Worm (Caenorhabditis elegans) whole organism, L4/young adult: ENCODE measurements around the gene F15E6.5.

Experiments
- W03F9.2 ChIP-seq: fragments of 150-350 bp; optimal IDR thresholded peaks from 2 replicates; lab custom pipeline; 2014; ENCODE audit warnings: missing biosample characterization, missing genetic modification characterization
- dao-5 ChIP-seq: sonication (generic microtip); optimal IDR thresholded peaks from 2 replicates; lab custom pipeline; 2016; ENCODE audit warnings: missing genotype, missing genetic modification characterization, moderate library complexity, missing compliant biosample characterization
- him-1 ChIP-seq: sonication (generic microtip); optimal IDR thresholded peaks from 2 replicates; lab custom pipeline; 2016; ENCODE audit warnings: missing genotype, missing genetic modification reagents, missing genetic modification characterization, missing compliant biosample characterization

The F15E6.5 gene

DNA sequence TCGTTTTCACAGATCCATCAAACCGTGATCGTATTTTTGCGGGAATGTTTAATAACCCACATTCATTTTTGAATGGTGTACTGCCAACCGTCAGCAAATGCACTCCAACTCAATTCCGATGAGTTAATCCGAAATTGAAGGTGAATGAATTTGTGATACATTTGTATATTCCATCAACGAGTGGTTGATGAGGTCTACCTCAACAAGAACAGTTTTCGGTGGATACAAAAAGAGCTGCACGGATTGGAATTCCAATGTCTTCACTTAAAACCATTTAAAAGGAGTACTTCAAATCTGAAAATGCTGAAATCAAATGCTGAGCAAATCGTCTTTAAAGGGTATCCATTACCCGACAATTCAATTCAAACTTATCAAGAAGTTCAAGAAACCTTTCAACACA is at the start of gene F15E6.5:
TSS of gene F15E6.5 (plus strand) at position 301 of the 400 bp plus-strand sequence.
- no peak for TF ChIP-seq W03F9.2 (tag; lab: Kevin White, UChicago)
- TF ChIP-seq him-1 = no peak
- no peak for TF ChIP-seq dao-5 (tag; lab: Kevin White, UChicago)

DNA sequence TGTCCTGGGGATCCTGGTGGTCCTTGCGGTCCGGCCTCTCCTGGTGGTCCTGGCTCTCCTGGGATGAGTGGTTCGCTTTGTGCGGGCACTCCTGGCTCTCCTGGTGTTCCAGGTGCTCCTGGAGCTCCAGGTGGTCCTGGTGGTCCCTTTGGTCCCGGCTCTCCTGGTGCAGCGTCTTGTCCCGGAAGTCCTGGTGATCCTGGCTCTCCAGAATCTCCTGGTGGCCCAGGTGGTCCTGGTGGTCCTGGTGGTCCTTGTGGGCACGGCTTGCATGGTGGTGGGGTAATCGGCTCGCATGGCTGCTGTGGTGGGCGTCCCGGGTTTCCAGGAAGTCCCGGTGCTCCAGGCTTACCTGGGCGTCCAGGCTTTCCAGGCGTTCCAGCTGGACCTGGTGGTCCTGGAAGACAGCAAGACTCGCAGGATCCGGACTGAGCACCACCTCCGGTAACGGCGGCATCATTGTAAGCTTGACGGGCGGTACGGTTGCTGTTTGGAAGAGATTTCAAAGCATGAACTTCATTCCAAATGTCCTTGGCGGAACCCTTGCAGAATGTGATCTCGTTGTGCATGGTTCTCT is 45.4 kb upstream of the F15E6.5 start:
- TF ChIP-seq W03F9.2 (tag; lab: Kevin White, UChicago) (no peak), dao-5 (tag; lab: Kevin White, UChicago) (no peak), him-1 (no peak)

DNA sequence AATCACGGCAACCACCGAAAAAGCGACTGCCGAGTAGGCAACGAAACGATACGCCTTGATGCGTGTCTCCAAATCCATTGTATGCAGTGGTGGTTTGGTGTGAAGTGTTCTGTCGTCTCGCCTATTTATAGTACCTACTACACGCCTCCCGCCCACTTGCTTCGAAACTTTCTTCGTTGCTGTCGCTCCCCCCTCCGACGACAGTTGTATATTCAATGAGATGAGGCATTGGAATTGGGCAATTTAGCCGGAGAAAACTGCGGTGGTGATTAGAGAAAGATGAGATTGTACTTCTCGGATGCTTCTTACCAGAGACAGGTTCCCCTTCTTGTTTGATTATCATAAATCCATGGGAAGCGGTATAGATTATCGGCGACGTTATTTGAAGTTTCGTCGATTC is 44.9 kb upstream of the F15E6.5 start, which contains the start of gene col-34:
TSS of gene col-34 (minus strand) at position 101 of the 400 bp plus-strand sequence.
- TF ChIP-seq him-1 = no peak
- no peak for TF ChIP-seq W03F9.2 (tag; lab: Kevin White, UChicago)
- TF ChIP-seq dao-5 (tag; lab: Kevin White, UChicago) = no peak

DNA sequence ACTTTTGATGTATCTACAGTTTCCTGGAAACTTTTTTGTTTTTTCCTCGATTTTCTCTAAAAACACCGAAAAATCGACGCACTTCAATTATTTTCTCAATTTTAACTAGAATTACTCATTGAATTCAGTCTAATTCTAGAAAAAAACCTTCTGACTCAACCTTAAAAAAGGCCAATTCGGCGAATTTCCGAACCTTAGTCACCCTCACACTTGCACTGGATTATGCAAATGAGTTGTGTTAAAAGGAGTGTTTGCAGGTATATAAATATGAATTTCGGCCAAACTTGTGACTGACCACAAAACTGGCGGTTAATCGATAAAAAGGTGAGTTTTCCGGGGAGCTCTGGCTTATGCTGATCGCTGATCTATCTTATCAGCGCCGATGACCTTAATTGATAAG is 42.9 kb upstream of the F15E6.5 start, which contains the start of gene ttr-20:
TSS of gene ttr-20 (plus strand) at position 301 of the 400 bp plus-strand sequence.
- TF ChIP-seq dao-5 (tag; lab: Kevin White, UChicago) = no peak
- no peak for TF ChIP-seq him-1
- TF ChIP-seq W03F9.2 (tag; lab: Kevin White, UChicago) = no peak

DNA sequence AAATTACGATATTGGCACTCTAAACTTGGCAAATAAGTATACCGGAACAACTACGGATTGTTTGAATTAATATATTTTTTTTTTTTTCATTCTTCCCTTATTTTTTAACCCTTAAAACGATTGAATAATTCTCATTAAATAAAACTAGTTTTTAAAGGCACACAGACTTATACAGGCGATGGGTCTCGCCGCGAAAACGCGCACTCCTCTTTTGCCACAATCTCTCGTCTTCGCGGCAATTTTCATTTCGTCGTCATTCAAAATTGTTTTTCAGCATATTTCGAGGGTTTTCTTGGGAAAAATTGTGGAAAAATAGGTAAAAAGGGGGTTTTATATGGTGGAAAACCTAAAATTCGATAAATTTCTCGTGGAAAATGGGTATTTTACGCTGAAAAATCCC is 42.0 kb upstream of the F15E6.5 start:
- no peak for TF ChIP-seq him-1
- TF ChIP-seq W03F9.2 (tag; lab: Kevin White, UChicago) = no peak
- TF ChIP-seq dao-5 (tag; lab: Kevin White, UChicago) = no peak

- TF ChIP-seq him-1 (no peak), dao-5 (tag; lab: Kevin White, UChicago) (no peak), W03F9.2 (tag; lab: Kevin White, UChicago) (no peak)
Measured at ce11 chrIV:4247770-4248169, 41.6 kb upstream of the F15E6.5 start, which contains the start of gene ama-1. ama-1 (plus strand) TSS chrIV:4248070.

- no peak for TF ChIP-seq dao-5 (tag; lab: Kevin White, UChicago)
- no peak for TF ChIP-seq him-1
- TF ChIP-seq W03F9.2 (tag; lab: Kevin White, UChicago) = no peak
Measured at ce11 chrIV:4254989-4255582, 34.3 kb upstream of the F15E6.5 start.

ce11 chrIV:4259433-4259832 is 29.9 kb upstream of the F15E6.5 start:
- TF ChIP-seq dao-5 (tag; lab: Kevin White, UChicago) (no peak), W03F9.2 (tag; lab: Kevin White, UChicago) (no peak), him-1 (no peak)

DNA sequence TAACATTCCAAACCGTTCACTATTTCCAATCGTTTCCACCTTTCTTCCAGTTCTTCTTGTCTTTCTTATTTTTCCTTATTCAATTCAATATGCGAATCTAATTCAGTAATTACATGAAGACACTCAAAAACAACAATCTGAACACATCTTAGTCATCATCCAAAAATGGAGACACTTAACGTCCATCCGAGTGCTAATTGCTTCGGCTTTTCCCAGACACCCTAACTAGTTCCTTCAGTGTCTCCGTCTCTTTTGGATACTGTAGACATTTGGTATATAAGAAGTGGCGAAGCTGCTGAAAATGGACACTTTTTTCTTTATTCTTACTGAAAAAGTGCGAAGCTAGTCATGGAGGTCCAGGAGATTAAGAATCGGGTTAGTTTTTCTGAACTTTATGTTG is 26.4 kb upstream of the F15E6.5 start, which contains the start of gene col-33:
TSS of gene col-33 (plus strand) at position 301 of the 400 bp plus-strand sequence.
- TF ChIP-seq dao-5 (tag; lab: Kevin White, UChicago) (no peak), him-1 (no peak), W03F9.2 (tag; lab: Kevin White, UChicago) (no peak)

DNA sequence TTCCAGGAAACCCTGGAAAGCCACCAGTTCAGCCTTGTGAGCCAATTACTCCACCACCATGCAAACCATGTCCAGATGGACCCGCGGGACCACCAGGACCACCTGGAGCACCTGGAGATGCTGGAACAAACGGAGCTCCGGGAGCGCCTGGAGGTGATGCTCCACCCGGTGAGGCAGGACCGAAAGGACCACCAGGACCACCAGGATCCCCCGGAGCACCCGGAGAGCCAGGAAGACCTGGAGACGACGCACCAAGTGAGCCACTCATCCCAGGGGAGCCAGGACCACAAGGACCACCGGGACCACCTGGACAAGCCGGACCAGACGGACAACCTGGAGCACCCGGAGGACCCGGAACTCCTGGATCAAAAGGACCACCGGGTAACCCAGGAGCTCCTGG is 24.7 kb upstream of the F15E6.5 start:
- TF ChIP-seq W03F9.2 (tag; lab: Kevin White, UChicago) (no peak), dao-5 (tag; lab: Kevin White, UChicago) (no peak), him-1 (no peak)

- no peak for TF ChIP-seq him-1
- TF ChIP-seq dao-5 (tag; lab: Kevin White, UChicago) = no peak
- TF ChIP-seq W03F9.2 (tag; lab: Kevin White, UChicago) = no peak
Measured at ce11 chrIV:4265224-4265623, 24.1 kb upstream of the F15E6.5 start, which contains the start of gene F36A4.5. F36A4.5 (plus strand) TSS chrIV:4265524.

DNA sequence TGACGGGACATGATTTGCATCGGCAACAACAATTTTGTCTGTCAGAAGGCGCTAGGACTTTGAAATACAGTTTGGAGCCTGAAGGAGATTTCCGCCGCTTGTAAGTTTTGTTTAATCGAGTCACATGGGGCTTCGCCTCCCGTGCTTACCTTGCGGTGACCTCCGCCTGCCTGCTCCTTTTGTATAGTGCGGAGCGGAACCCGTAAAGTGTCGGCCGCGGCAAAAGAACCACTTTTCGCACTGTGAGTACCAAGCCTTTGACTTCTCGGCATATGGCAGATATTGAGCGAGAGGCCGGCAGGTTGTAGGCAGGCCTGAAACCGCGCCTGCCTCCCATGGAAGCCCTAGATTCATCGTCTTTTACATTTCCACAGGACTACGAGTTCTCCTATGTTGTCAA is 23.4 kb upstream of the F15E6.5 start:
- TF ChIP-seq him-1 = no peak
- no peak for TF ChIP-seq W03F9.2 (tag; lab: Kevin White, UChicago)
- TF ChIP-seq dao-5 (tag; lab: Kevin White, UChicago) = no peak

- TF ChIP-seq him-1 = no peak
- TF ChIP-seq dao-5 (tag; lab: Kevin White, UChicago) = no peak
- TF ChIP-seq W03F9.2 (tag; lab: Kevin White, UChicago) = no peak
Measured at ce11 chrIV:4267320-4267719, 22.0 kb upstream of the F15E6.5 start, which contains the start of gene F36A4.4. F36A4.4 (plus strand) TSS chrIV:4267620.

ce11 chrIV:4269308-4269707 is 20.1 kb upstream of the F15E6.5 start, which contains the start of gene F36A4.3:
F36A4.3 (plus strand) TSS chrIV:4269608.
- TF ChIP-seq dao-5 (tag; lab: Kevin White, UChicago) (no peak), him-1 (no peak), W03F9.2 (tag; lab: Kevin White, UChicago) (no peak)
